Worm (Caenorhabditis elegans): Measurements from ENCODE around the gene btb-19.

Gene btb-19

ce11 chrII:14496809-14497208 is 25.1 kb downstream of the btb-19 start (continued):
- TF ChIP-seq mep-1 (tag; optimal IDR thresholded peaks at IDR 0.05) (peak; percentile 82), swsn-7 (tag; optimal IDR thresholded peaks at IDR 0.05) (peak; percentile 74), tlp-1 (tag; optimal IDR thresholded peaks at IDR 0.05) (no peak), hlh-4 (tag; optimal IDR thresholded peaks at IDR 0.05) (no peak), zip-4 (GFP tag; optimal IDR thresholded peaks at IDR 0.05) (peak; percentile 30), snpc-4 (tag; optimal IDR thresholded peaks at IDR 0.05) (peak; percentile 75), ama-1 (optimal IDR thresholded peaks at IDR 0.05) (no peak), sup-37 (GFP tag; optimal IDR thresholded peaks at IDR 0.05) (no peak), hlh-17 (GFP tag; optimal IDR thresholded peaks at IDR 0.05; ENCODE audit: borderline replicate concordance) (no peak), fkh-8 (tag; optimal IDR thresholded peaks at IDR 0.05) (peak; percentile 39), nhr-19 (GFP tag; conservative IDR thresholded peaks at IDR 0.05) (peak; percentile 79), mef-2 (tag; optimal IDR thresholded peaks at IDR 0.05) (peak; percentile 44)

ce11 chrII:14495341-14495740 is 26.6 kb downstream of the btb-19 start:
- TF ChIP-seq lin-14 (GFP tag; optimal IDR thresholded peaks at IDR 0.05) (peak; percentile 34), elt-3 (tag; optimal IDR thresholded peaks at IDR 0.05) (peak in 4 of 6 experiments; percentile 22 to 47 (median 31)), nhr-20 (tag; optimal IDR thresholded peaks at IDR 0.05) (peak; percentile 45), snu-23 (GFP tag; optimal IDR thresholded peaks at IDR 0.05) (peak; percentile 9), nhr-12 (tag; optimal IDR thresholded peaks at IDR 0.05) (no peak), snpc-4 (tag; optimal IDR thresholded peaks at IDR 0.05) (no peak), nhr-90 (tag; optimal IDR thresholded peaks at IDR 0.05; ENCODE audit: poor library complexity) (peak; percentile 12), nhr-19 (GFP tag; conservative IDR thresholded peaks at IDR 0.05) (0 out of 2 replicates have a peak, but pooled peaks have one; percentile 14), blmp-1 (tag; optimal IDR thresholded peaks at IDR 0.05) (peak; percentile 39), nhr-84 (tag; optimal IDR thresholded peaks at IDR 0.05) (no peak), skn-1 (tag; optimal IDR thresholded peaks at IDR 0.05) (peak; percentile 44), efl-1 (optimal IDR thresholded peaks at IDR 0.05) (no peak), efl-1 (GFP tag; optimal IDR thresholded peaks at IDR 0.05 in 1 of 2) (peak in 1 of 2 experiments; percentile 27)

DNA sequence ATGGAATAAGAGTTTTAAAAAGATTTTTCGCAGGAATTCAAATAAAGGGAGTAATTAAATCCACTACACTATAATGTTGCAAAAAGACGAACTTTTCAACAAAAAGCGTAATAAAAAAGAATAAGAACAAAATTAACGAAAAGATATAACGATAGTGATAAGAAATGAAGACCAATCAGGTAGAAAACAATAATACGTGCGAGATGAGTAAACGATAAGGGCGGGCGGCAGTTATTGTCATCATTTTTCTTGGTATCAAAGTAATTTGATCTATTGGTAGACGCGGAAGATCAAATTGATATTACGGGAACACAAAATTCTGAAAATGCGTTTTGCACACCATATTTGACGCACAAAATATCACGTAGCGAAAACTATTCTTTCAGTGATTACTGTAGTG is 27.5 kb downstream of the btb-19 start:
- TF ChIP-seq lin-13 (GFP tag; optimal IDR thresholded peaks at IDR 0.05) (no peak), blmp-1 (tag; optimal IDR thresholded peaks at IDR 0.05) (peak; percentile 33), skn-1 (tag; optimal IDR thresholded peaks at IDR 0.05) (peak; percentile 30), lin-14 (GFP tag; optimal IDR thresholded peaks at IDR 0.05) (peak; percentile 19), nhr-85 (tag) (peak; percentile 76), elt-2 (tag; optimal IDR thresholded peaks at IDR 0.05) (peak; percentile 49), mdl-1 (tag; optimal IDR thresholded peaks at IDR 0.05) (no peak), elt-3 (tag; optimal IDR thresholded peaks at IDR 0.05) (peak in 1 of 6 experiments; percentile 2), nhr-20 (tag; optimal IDR thresholded peaks at IDR 0.05) (peak; percentile 2)

- TF ChIP-seq egl-27 (tag; optimal IDR thresholded peaks at IDR 0.05) (no peak), lin-39 (tag; optimal IDR thresholded peaks at IDR 0.05) (no peak), egl-13 (tag; optimal IDR thresholded peaks at IDR 0.05) (no peak), mef-2 (tag; optimal IDR thresholded peaks at IDR 0.05) (no peak), lin-14 (GFP tag; optimal IDR thresholded peaks at IDR 0.05) (no peak), lsy-2 (tag; optimal IDR thresholded peaks at IDR 0.05) (no peak), ceh-90 (tag; optimal IDR thresholded peaks at IDR 0.05) (no peak)
These were observed 27.7 kb downstream of the btb-19 start, which contains the start of gene cysl-2 for ce11 chrII:14494414-14494463. TSS of gene cysl-2 (minus strand) at chrII:14494451.

DNA sequence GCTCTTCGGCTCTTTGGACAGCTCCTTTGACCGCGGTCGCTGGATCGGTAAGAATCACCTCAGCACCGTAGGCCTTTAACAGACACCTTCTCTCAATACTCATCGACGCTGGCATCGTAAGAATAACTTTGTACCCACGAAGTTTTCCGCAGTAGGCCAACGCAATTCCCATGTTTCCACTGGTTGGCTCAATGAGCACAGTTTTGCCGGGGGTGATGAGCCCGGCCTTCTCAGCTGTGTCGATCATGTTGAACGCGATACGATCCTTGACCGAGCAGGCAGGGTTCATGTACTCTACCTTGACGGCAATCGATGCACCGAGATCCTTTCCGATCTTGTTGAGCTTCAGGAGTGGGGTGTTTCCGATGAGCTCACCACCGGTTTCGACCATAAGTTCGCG is 27.9 kb downstream of the btb-19 start:
- TF ChIP-seq lin-14 (GFP tag; optimal IDR thresholded peaks at IDR 0.05): no peak
- TF ChIP-seq dsc-1 (tag; optimal IDR thresholded peaks at IDR 0.05): no peak
- TF ChIP-seq aly-2 (tag; optimal IDR thresholded peaks at IDR 0.05): no peak
- no peak for TF ChIP-seq ztf-4 (tag; optimal IDR thresholded peaks at IDR 0.05)
- TF ChIP-seq skn-1 (tag; optimal IDR thresholded peaks at IDR 0.05): no peak
- TF ChIP-seq nhr-28 (tag; optimal IDR thresholded peaks at IDR 0.05): no peak
- no peak for TF ChIP-seq hlh-17 (GFP tag; optimal IDR thresholded peaks at IDR 0.05; ENCODE audit: borderline replicate concordance)
- TF ChIP-seq rnt-1 (tag; optimal IDR thresholded peaks at IDR 0.05): no peak
- TF ChIP-seq nhr-12 (tag; optimal IDR thresholded peaks at IDR 0.05): no peak
- no peak for TF ChIP-seq grh-1 (GFP tag; IDR thresholded peaks at IDR 0.05)
- TF ChIP-seq nhr-84 (tag; optimal IDR thresholded peaks at IDR 0.05): no peak
- TF ChIP-seq elt-2 (tag; optimal IDR thresholded peaks at IDR 0.05): no peak
- TF ChIP-seq hlh-4 (tag; optimal IDR thresholded peaks at IDR 0.05): no peak
- TF ChIP-seq fos-1 (tag; optimal IDR thresholded peaks at IDR 0.05): no peak

All from whole organism, L1 larva.